Fruit fly (Drosophila melanogaster): ENCODE measurements around the gene CG12535.
A peak's percentile ranks its signal among the peaks of the same experiment; 100 is the strongest.

Gene CG12535

DNA sequence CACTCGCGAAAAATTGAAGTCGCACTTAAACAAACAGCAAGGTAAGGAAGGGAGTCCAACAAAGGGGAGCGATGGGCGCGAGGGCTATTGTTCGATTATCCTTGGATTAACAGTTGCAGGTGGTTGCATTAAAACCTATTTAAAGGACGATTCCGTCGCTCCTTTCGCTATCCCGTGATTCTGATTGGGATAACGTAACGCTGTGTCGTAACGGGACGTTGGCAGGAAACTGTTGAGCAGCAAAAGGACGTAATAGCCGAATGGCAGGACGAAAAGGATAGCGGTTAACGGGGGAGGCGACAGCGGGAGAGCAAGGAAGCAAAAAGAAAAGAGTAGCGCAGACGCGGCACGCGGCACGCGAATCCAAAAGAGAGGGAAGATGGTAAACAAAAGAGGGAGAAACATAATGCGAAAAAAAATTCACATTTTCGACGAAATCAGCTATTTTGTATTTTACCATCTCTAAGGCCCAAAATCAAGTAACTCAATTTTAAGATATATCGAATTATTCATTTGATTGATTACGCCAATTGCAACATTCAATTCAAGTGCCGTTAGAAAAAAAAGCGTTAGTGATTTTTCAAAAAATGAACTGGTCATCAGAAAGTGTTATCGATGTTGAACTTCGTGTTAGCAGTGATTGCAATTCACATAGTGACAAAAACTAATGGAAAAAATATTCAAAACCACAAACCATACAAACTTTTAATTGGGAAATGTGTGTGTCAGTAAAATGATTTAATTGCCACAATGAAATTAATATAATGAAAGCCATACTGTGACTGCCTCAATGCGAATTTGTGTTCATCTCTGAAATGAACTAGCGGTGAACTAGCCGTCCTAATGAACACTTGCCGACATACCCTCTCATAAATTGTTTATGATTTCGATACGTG, 33.6 kb upstream of the CG12535 start, which contains the start of the genes CG10804 and CG10802 (continued):
- peak; percentile 52 for TF ChIP-seq p53 (GFP tag; optimal IDR thresholded peaks at IDR 0.05)
- TF ChIP-seq CG13775 (GFP tag; optimal IDR thresholded peaks at IDR 0.05), result peak; percentile 73
- peak; percentile 35 for TF ChIP-seq CG3407 (GFP tag; optimal IDR thresholded peaks at IDR 0.05)
- no peak for TF ChIP-seq bbx (GFP tag; IDR thresholded peaks at IDR 0.05; ENCODE audit: partially characterized antibody)
- TF ChIP-seq Sry-δ (GFP tag; optimal IDR thresholded peaks at IDR 0.05), result peak; percentile 85
- TF ChIP-seq ATbp (GFP tag; optimal IDR thresholded peaks at IDR 0.05), result no peak
- peak; percentile 49 for TF ChIP-seq CG10979 (tag; optimal IDR thresholded peaks at IDR 0.05)
- TF ChIP-seq CG34224 (GFP tag; IDR thresholded peaks at IDR 0.05; ENCODE audit: partially characterized antibody), result peak; percentile 26; the same call in 1 of the 3 replicates
- TF ChIP-seq CG11456 (GFP tag; IDR thresholded peaks at IDR 0.05), result peak; percentile 91
- no peak for TF ChIP-seq Tbp (GFP tag; optimal IDR thresholded peaks at IDR 0.05)
- peak; percentile 82 for TF ChIP-seq Hsf (GFP tag; optimal IDR thresholded peaks at IDR 0.05)
- no peak for TF ChIP-seq run (tag; optimal IDR thresholded peaks at IDR 0.05)
- peak; percentile 83 for TF ChIP-seq CG8765 (GFP tag; IDR thresholded peaks at IDR 0.05)
- TF ChIP-seq Usf (GFP tag; optimal IDR thresholded peaks at IDR 0.05), result peak; percentile 30
- peak; percentile 85 for TF ChIP-seq BEAF-32 (GFP tag; optimal IDR thresholded peaks at IDR 0.05)
- peak; percentile 72 for TF ChIP-seq CG9727 (GFP tag; optimal IDR thresholded peaks at IDR 0.05)
- no peak for TF ChIP-seq CG6175 (GFP tag; IDR thresholded peaks at IDR 0.05)
- TF ChIP-seq CG2202 (tag; optimal IDR thresholded peaks at IDR 0.05), result peak; percentile 16
- TF ChIP-seq Stat92E (GFP tag; optimal IDR thresholded peaks at IDR 0.05), result no peak
- TF ChIP-seq CG15514 (GFP tag; optimal IDR thresholded peaks at IDR 0.05), result peak; percentile 99
- peak; percentile 69 for TF ChIP-seq Mad (GFP tag; optimal IDR thresholded peaks at IDR 0.05)
- no peak for TF ChIP-seq CG6765 (GFP tag; optimal IDR thresholded peaks at IDR 0.05)
- TF ChIP-seq CG14050 (GFP tag; IDR thresholded peaks at IDR 0.05), result peak; percentile 58; the same call in 2 of the 3 replicates
- peak; percentile 34 for TF ChIP-seq CG5245 (GFP tag; optimal IDR thresholded peaks at IDR 0.05)
- TF ChIP-seq Pdp1 (GFP tag; optimal IDR thresholded peaks at IDR 0.05), result peak; percentile 76 to 80
- TF ChIP-seq croc (GFP tag; conservative IDR thresholded peaks at IDR 0.05), result peak; percentile 63
- TF ChIP-seq stwl (tag; optimal IDR thresholded peaks at IDR 0.05), result peak; percentile 77
- TF ChIP-seq btn (GFP tag; optimal IDR thresholded peaks at IDR 0.05), result peak; percentile 26
- peak; percentile 30; the same call in 1 of the 2 replicates for TF ChIP-seq dan (GFP tag; IDR thresholded peaks at IDR 0.05)
- peak; percentile 97 for TF ChIP-seq Med (GFP tag)
- peak; percentile 89 for TF ChIP-seq dysf (GFP tag; IDR thresholded peaks at IDR 0.05)
- peak; percentile 64; the same call in 1 of the 2 replicates for TF ChIP-seq chm (GFP tag; IDR thresholded peaks at IDR 0.05)
- peak in 1 of 2 experiments; percentile 72 for TF ChIP-seq bsh (GFP tag; optimal IDR thresholded peaks at IDR 0.05)
- TF ChIP-seq CG12236 (GFP tag; optimal IDR thresholded peaks at IDR 0.05), result peak; percentile 61
- peak; percentile 86 for TF ChIP-seq HLH54F (GFP tag; optimal IDR thresholded peaks at IDR 0.05)
- TF ChIP-seq CG18619 (GFP tag; optimal IDR thresholded peaks at IDR 0.05), result no peak
- TF ChIP-seq CG4404 (GFP tag; IDR thresholded peaks at IDR 0.05), result peak; percentile 77
- no peak for TF ChIP-seq CG7928 (GFP tag; optimal IDR thresholded peaks at IDR 0.05)
- TF ChIP-seq pb (GFP tag; optimal IDR thresholded peaks at IDR 0.05), result peak; percentile 65
- TF ChIP-seq Atf3 (GFP tag; optimal IDR thresholded peaks at IDR 0.05), result peak; percentile 55
- peak; percentile 63 for TF ChIP-seq pzg (GFP tag; optimal IDR thresholded peaks at IDR 0.05)
- peak; percentile 77 for TF ChIP-seq bab2 (GFP tag; optimal IDR thresholded peaks at IDR 0.05)
- TF ChIP-seq Myb (GFP tag; optimal IDR thresholded peaks at IDR 0.05), result peak; percentile 97
- no peak for TF ChIP-seq CG6854 (GFP tag; optimal IDR thresholded peaks at IDR 0.05)
- peak; percentile 67 for TF ChIP-seq CG8089 (GFP tag; optimal IDR thresholded peaks at IDR 0.05)
- peak; percentile 58 for TF ChIP-seq CG3281 (GFP tag; optimal IDR thresholded peaks at IDR 0.05)
- TF ChIP-seq sd (tag; optimal IDR thresholded peaks at IDR 0.05), result peak; percentile 48
- TF ChIP-seq CG6654 (GFP tag; optimal IDR thresholded peaks at IDR 0.05), result peak; percentile 7
